Fruit fly (Drosophila melanogaster) whole organism, adult: ENCODE measurements around the gene CG32812.

Experiments
- CG11617 ChIP-seq: fragments of 200-800 bp; sonication (Bioruptor generic); optimal IDR thresholded peaks from 2 replicates; lab custom pipeline; 2017; ENCODE audit warnings: mild to moderate bottlenecking, missing biosample characterization, missing genetic modification reagents, missing genetic modification characterization
- CG12768 ChIP-seq: fragments of 200-800 bp; sonication (Bioruptor generic); optimal IDR thresholded peaks from 2 replicates; lab custom pipeline; 2017; ENCODE audit warnings: missing biosample characterization, missing genetic modification characterization, mild to moderate bottlenecking, moderate library complexity, missing genetic modification reagents
- CG14711 ChIP-seq: fragments of 200-800 bp; sonication (Bioruptor generic); optimal IDR thresholded peaks from 2 replicates; lab custom pipeline; 2018; ENCODE audit warnings: missing biosample characterization, mild to moderate bottlenecking, missing genetic modification characterization, moderate library complexity
- CG1620 ChIP-seq: fragments of 200-800 bp; sonication (Bioruptor generic); optimal IDR thresholded peaks from 2 replicates; lab custom pipeline; 2016; ENCODE audit warnings: missing biosample characterization, missing genetic modification characterization
- CG33017 ChIP-seq: fragments of 200-800 bp; sonication (Bioruptor generic); optimal IDR thresholded peaks from 2 replicates; lab custom pipeline; 2018; ENCODE audit warnings: missing biosample characterization, mild to moderate bottlenecking, missing genetic modification characterization, moderate library complexity
- CG5204 ChIP-seq: fragments of 200-800 bp; sonication (Bioruptor generic); optimal IDR thresholded peaks from 2 replicates; lab custom pipeline; 2016; ENCODE audit warnings: missing biosample characterization, missing genetic modification characterization
- CG7045 ChIP-seq: fragments of 200-800 bp; sonication (Bioruptor generic); optimal IDR thresholded peaks from 2 replicates; lab custom pipeline; 2017; ENCODE audit warnings: missing biosample characterization, mild to moderate bottlenecking, missing genetic modification characterization
- CG7101 ChIP-seq: fragments of 200-800 bp; sonication (Bioruptor generic); optimal IDR thresholded peaks from 2 replicates; lab custom pipeline; 2018; ENCODE audit warnings: missing biosample characterization, mild to moderate bottlenecking, missing genetic modification characterization, moderate library complexity
- Clk ChIP-seq: fragments of 200-800 bp; sonication (Bioruptor generic); optimal IDR thresholded peaks from 2 replicates; lab custom pipeline; 2017; ENCODE audit warnings: missing biosample characterization, missing genetic modification characterization
- Crg-1 ChIP-seq: fragments of 200-800 bp; sonication (Bioruptor generic); optimal IDR thresholded peaks from 2 replicates; lab custom pipeline; 2016; ENCODE audit warnings: missing biosample characterization, missing genetic modification characterization
- Hr96 ChIP-seq: fragments of 200-800 bp; sonication (Bioruptor generic); optimal IDR thresholded peaks from 2 replicates; lab custom pipeline; 2016; ENCODE audit warnings: missing biosample characterization, missing genetic modification characterization
- Mnt ChIP-seq: fragments of 200-800 bp; sonication (Bioruptor generic); optimal IDR thresholded peaks from 2 replicates; lab custom pipeline; 2016; ENCODE audit warnings: missing biosample characterization, mild to moderate bottlenecking, missing genetic modification characterization
- bab1 ChIP-seq: fragments of 200-800 bp; sonication (Bioruptor generic); optimal IDR thresholded peaks from 3 replicates; lab custom pipeline; 2019; ENCODE audit warnings: missing biosample characterization, mild to moderate bottlenecking, missing genetic modification characterization, moderate library complexity
- cic ChIP-seq: fragments of 200-800 bp; sonication (Bioruptor generic); optimal IDR thresholded peaks from 2 replicates; lab custom pipeline; 2017; ENCODE audit warnings: missing biosample characterization, mild to moderate bottlenecking, missing genetic modification characterization, moderate library complexity
- cnc ChIP-seq, 2 experiments: fragments of >200 bp; optimal IDR thresholded peaks; 2 replicates each; lab custom pipeline; 2017
- kay ChIP-seq: fragments of 200-800 bp; sonication (Bioruptor generic); peaks from one replicate; lab custom pipeline; 2016; ENCODE audit warnings: missing biosample characterization, missing genetic modification characterization, borderline replicate concordance
- ovo ChIP-seq: fragments of 200-800 bp; sonication (Bioruptor generic); optimal IDR thresholded peaks from 2 replicates; lab custom pipeline; 2016; ENCODE audit warnings: missing biosample characterization, missing genetic modification characterization
- pad ChIP-seq: fragments of 200-800 bp; sonication (Bioruptor generic); optimal IDR thresholded peaks from 3 replicates; lab custom pipeline; 2017; ENCODE audit warnings: missing biosample characterization, missing genetic modification characterization, mild to moderate bottlenecking, moderate library complexity, missing genetic modification reagents
- tj ChIP-seq: fragments of 200-800 bp; sonication (Bioruptor generic); optimal IDR thresholded peaks from 3 replicates; lab custom pipeline; 2017; ENCODE audit warnings: missing biosample characterization, mild to moderate bottlenecking, missing genetic modification characterization, moderate library complexity
- toe ChIP-seq: fragments of 200-800 bp; sonication (Bioruptor generic); optimal IDR thresholded peaks from 2 replicates; lab custom pipeline; 2016; ENCODE audit warnings: missing biosample characterization, missing genetic modification characterization

CG32812 gene

dm6 chrX:1269700-1270099 lies 17.4 kb upstream of the CG32812 start:
- TF ChIP-seq pad (GFP tag; lab: Kevin White, UChicago) (no peak), ovo (GFP tag; lab: Kevin White, UChicago) (no peak), tj (GFP tag; lab: Kevin White, UChicago) (no peak), cnc (optimal IDR thresholded peaks at IDR 0.05; lab: Kevin White, UChicago) (no peak), CG1620 (no peak), bab1 (GFP tag; lab: Kevin White, UChicago) (no peak), CG12768 (GFP tag; lab: Kevin White, UChicago) (no peak), CG14711 (tag; lab: Kevin White, UChicago) (no peak), Clk (GFP tag; lab: Kevin White, UChicago) (no peak), toe (GFP tag; lab: Kevin White, UChicago) (no peak), Mnt (GFP tag; lab: Kevin White, UChicago) (no peak), Hr96 (GFP tag; lab: Kevin White, UChicago) (no peak), cic (no peak), CG5204 (GFP tag; lab: Kevin White, UChicago) (no peak)

dm6 chrX:1270183-1270582 lies 16.9 kb upstream of the CG32812 start:
- TF ChIP-seq tj (GFP tag; lab: Kevin White, UChicago) (peak; percentile 16), CG5204 (GFP tag; lab: Kevin White, UChicago) (no peak)

- TF ChIP-seq CG7101 (tag; lab: Kevin White, UChicago): peak; percentile 1
- TF ChIP-seq ovo (GFP tag; lab: Kevin White, UChicago): no peak
- TF ChIP-seq bab1 (GFP tag; lab: Kevin White, UChicago): peak; percentile 63
- TF ChIP-seq CG7045: no peak
- TF ChIP-seq pad (GFP tag; lab: Kevin White, UChicago): peak; percentile 31
- TF ChIP-seq tj (GFP tag; lab: Kevin White, UChicago): no peak
- no peak for TF ChIP-seq toe (GFP tag; lab: Kevin White, UChicago)
- no peak for TF ChIP-seq CG11617 (GFP tag; lab: Kevin White, UChicago)
- TF ChIP-seq Crg-1 (GFP tag; lab: Kevin White, UChicago): no peak
- TF ChIP-seq CG1620: no peak
- peak; percentile 27 for TF ChIP-seq CG14711 (tag; lab: Kevin White, UChicago)
- TF ChIP-seq cnc (optimal IDR thresholded peaks at IDR 0.05; lab: Kevin White, UChicago): no peak
Observed at dm6 chrX:1270655-1271054, 16.4 kb upstream of the CG32812 start.

- TF ChIP-seq ovo (GFP tag; lab: Kevin White, UChicago) (no peak), tj (GFP tag; lab: Kevin White, UChicago) (peak; percentile 35)
Observed at dm6 chrX:1271080-1271479, 16.0 kb upstream of the CG32812 start.

dm6 chrX:1272848-1273247 lies 14.2 kb upstream of the CG32812 start:
- no peak for TF ChIP-seq cnc (optimal IDR thresholded peaks at IDR 0.05; lab: Kevin White, UChicago)

- peak; percentile 98 for TF ChIP-seq Hr96 (GFP tag; lab: Kevin White, UChicago)
- peak; percentile 77 for TF ChIP-seq tj (GFP tag; lab: Kevin White, UChicago)
- peak; percentile 98 for TF ChIP-seq CG7101 (tag; lab: Kevin White, UChicago)
- peak; percentile 91 for TF ChIP-seq toe (GFP tag; lab: Kevin White, UChicago)
- TF ChIP-seq CG5204 (GFP tag; lab: Kevin White, UChicago): peak; percentile 95
- TF ChIP-seq cnc (optimal IDR thresholded peaks at IDR 0.05; lab: Kevin White, UChicago): no peak
- peak; percentile 96 for TF ChIP-seq CG7045
- peak; percentile 96 for TF ChIP-seq CG12768 (GFP tag; lab: Kevin White, UChicago)
- peak; percentile 66 for TF ChIP-seq ovo (GFP tag; lab: Kevin White, UChicago)
- TF ChIP-seq CG11617 (GFP tag; lab: Kevin White, UChicago): peak; percentile 97
- peak; percentile 68 for TF ChIP-seq bab1 (GFP tag; lab: Kevin White, UChicago)
- peak; percentile 90 for TF ChIP-seq pad (GFP tag; lab: Kevin White, UChicago)
- TF ChIP-seq Mnt (GFP tag; lab: Kevin White, UChicago): peak; percentile 72
- TF ChIP-seq Clk (GFP tag; lab: Kevin White, UChicago): peak; percentile 93
- peak; percentile 95 for TF ChIP-seq CG14711 (tag; lab: Kevin White, UChicago)
- TF ChIP-seq CG1620: peak; percentile 85
- TF ChIP-seq CG33017 (tag; lab: Kevin White, UChicago): peak; percentile 95
- TF ChIP-seq cic: peak; percentile 41
- no peak for TF ChIP-seq kay
- peak; percentile 94 for TF ChIP-seq Crg-1 (GFP tag; lab: Kevin White, UChicago)
Observed at dm6 chrX:1275018-1275820, 11.9 kb upstream of the CG32812 start, which contains the start of gene Atf3. TSS of gene Atf3 (minus strand) at chrX:1275284.
